Worm (Caenorhabditis elegans) whole organism, late embryonic: Measurements from ENCODE around the gene fbxc-26.

Experiments used
- C08G9.2 ChIP-seq: sonication (generic microtip); optimal IDR thresholded peaks from 2 replicates; lab custom pipeline; 2016; ENCODE audit warnings: mild to moderate bottlenecking, missing genetic modification characterization, moderate library complexity, missing compliant biosample characterization
- K02D7.2 ChIP-seq: sonication (generic microtip); optimal IDR thresholded peaks from 2 replicates; lab custom pipeline; 2017; ENCODE audit warnings: mild to moderate bottlenecking, missing genetic modification characterization, missing compliant biosample characterization
- T23F11.4 ChIP-seq: fragments of 200-800 bp; sonication (Bioruptor generic); optimal IDR thresholded peaks from 2 replicates; lab custom pipeline; 2018; ENCODE audit warnings: mild to moderate bottlenecking, missing genetic modification characterization, missing compliant biosample characterization
- ahr-1 ChIP-seq: sonication (generic microtip); optimal IDR thresholded peaks from 2 replicates; lab custom pipeline; 2016; ENCODE audit warnings: missing genetic modification characterization, missing compliant biosample characterization
- ceh-18 ChIP-seq: sonication (generic microtip); optimal IDR thresholded peaks from 2 replicates; lab custom pipeline; 2016; ENCODE audit warnings: missing genetic modification characterization, missing compliant biosample characterization
- ceh-19 ChIP-seq: fragments of 200-800 bp; sonication (Bioruptor generic); optimal IDR thresholded peaks from 2 replicates; lab custom pipeline; 2018; ENCODE audit warnings: mild to moderate bottlenecking, missing genetic modification characterization, missing compliant biosample characterization
- ceh-22 ChIP-seq: sonication (generic microtip); optimal IDR thresholded peaks from 2 replicates; lab custom pipeline; 2017; ENCODE audit warnings: missing biosample characterization, missing genetic modification characterization
- ceh-24 ChIP-seq: sonication (generic microtip); optimal IDR thresholded peaks from 2 replicates; lab custom pipeline; 2016; ENCODE audit warnings: mild to moderate bottlenecking, missing genetic modification characterization, missing compliant biosample characterization
- ceh-30 ChIP-seq: fragments of 150-350 bp; optimal IDR thresholded peaks from 2 replicates; lab custom pipeline; 2014; ENCODE audit warnings: missing biosample characterization, missing genetic modification characterization
- ceh-31 ChIP-seq: sonication (generic microtip); optimal IDR thresholded peaks from 2 replicates; lab custom pipeline; 2016; ENCODE audit warnings: missing genetic modification characterization, missing compliant biosample characterization
- ceh-34 ChIP-seq: sonication (generic microtip); optimal IDR thresholded peaks from 2 replicates; lab custom pipeline; 2016; ENCODE audit warnings: mild to moderate bottlenecking, missing genetic modification characterization, missing compliant biosample characterization
- ceh-45 ChIP-seq: fragments of 200-800 bp; sonication (Bioruptor generic); IDR thresholded peaks from 2 replicates; pipeline ENCODE4 v1.3.6; 2022; ENCODE audit warnings: missing genetic modification reagents, missing genetic modification characterization, missing compliant biosample characterization
- ceh-6 ChIP-seq: fragments of 200-800 bp; sonication (Bioruptor generic); optimal IDR thresholded peaks from 2 replicates; lab custom pipeline; 2018; ENCODE audit warnings: mild to moderate bottlenecking, missing genetic modification characterization, missing compliant biosample characterization
- ceh-9 ChIP-seq: sonication (generic microtip); optimal IDR thresholded peaks from 2 replicates; lab custom pipeline; 2016; ENCODE audit warnings: mild to moderate bottlenecking, missing genetic modification characterization, inconsistent platforms, missing compliant biosample characterization
- che-1 ChIP-seq: sonication (generic microtip); optimal IDR thresholded peaks from 2 replicates; lab custom pipeline; 2016; ENCODE audit warnings: mild to moderate bottlenecking, missing genetic modification characterization, missing compliant biosample characterization
- dmd-4 ChIP-seq: sonication (generic microtip); optimal IDR thresholded peaks from 2 replicates; lab custom pipeline; 2016; ENCODE audit warnings: borderline replicate concordance, missing genetic modification characterization, missing compliant biosample characterization
- dve-1 ChIP-seq: sonication (generic microtip); optimal IDR thresholded peaks from 2 replicates; lab custom pipeline; 2017; ENCODE audit warnings: antibody characterized with exemption, mild to moderate bottlenecking, missing genetic modification characterization, missing compliant biosample characterization
- elt-2 ChIP-seq: sonication (generic microtip); optimal IDR thresholded peaks from 2 replicates; lab custom pipeline; 2016; ENCODE audit warnings: missing genetic modification reagents, missing genetic modification characterization, missing compliant biosample characterization
- elt-4 ChIP-seq: sonication (generic microtip); optimal IDR thresholded peaks from 2 replicates; lab custom pipeline; 2016; ENCODE audit warnings: missing genetic modification characterization, missing compliant biosample characterization
- ets-4 ChIP-seq: sonication (generic microtip); optimal IDR thresholded peaks from 2 replicates; lab custom pipeline; 2016; ENCODE audit warnings: missing genetic modification characterization, missing compliant biosample characterization
- fkh-6 ChIP-seq: sonication (generic microtip); optimal IDR thresholded peaks from 2 replicates; lab custom pipeline; 2016; ENCODE audit warnings: missing genetic modification characterization, missing compliant biosample characterization
- gmeb-2 ChIP-seq: sonication (generic microtip); optimal IDR thresholded peaks from 2 replicates; lab custom pipeline; 2016; ENCODE audit warnings: missing genetic modification characterization, inconsistent platforms, missing compliant biosample characterization
- hlh-30 ChIP-seq: sonication (generic microtip); optimal IDR thresholded peaks from 2 replicates; lab custom pipeline; 2017; ENCODE audit warnings: antibody characterized with exemption, missing genetic modification characterization, missing compliant biosample characterization; ENCODE audit not compliant: insufficient read depth
- lim-6 ChIP-seq: sonication (generic microtip); optimal IDR thresholded peaks from 2 replicates; lab custom pipeline; 2016; ENCODE audit warnings: missing genetic modification characterization, missing compliant biosample characterization
- mec-3 ChIP-seq: sonication (generic microtip); optimal IDR thresholded peaks from 2 replicates; lab custom pipeline; 2016; ENCODE audit warnings: borderline replicate concordance, missing genetic modification characterization, missing compliant biosample characterization
- nfya-1 ChIP-seq: sonication (generic microtip); optimal IDR thresholded peaks from 2 replicates; lab custom pipeline; 2017; ENCODE audit warnings: missing genetic modification characterization, mild to moderate bottlenecking, missing compliant biosample characterization, antibody characterized with exemption, moderate library complexity
- nhr-11 ChIP-seq: fragments of 150-350 bp; optimal IDR thresholded peaks from 2 replicates; lab custom pipeline; 2014; ENCODE audit warnings: missing biosample characterization, missing genetic modification characterization
- npax-4 ChIP-seq: sonication (generic microtip); optimal IDR thresholded peaks from 2 replicates; lab custom pipeline; 2016; ENCODE audit warnings: missing genetic modification characterization, missing compliant biosample characterization
- odd-2 ChIP-seq: sonication (generic microtip); optimal IDR thresholded peaks from 2 replicates; lab custom pipeline; 2017; ENCODE audit warnings: antibody characterized with exemption, mild to moderate bottlenecking, missing genetic modification characterization, missing compliant biosample characterization
- pat-9 ChIP-seq: fragments of 200-800 bp; sonication (Bioruptor generic); optimal IDR thresholded peaks from 2 replicates; lab custom pipeline; 2018; ENCODE audit warnings: mild to moderate bottlenecking, missing genetic modification characterization, moderate library complexity, missing compliant biosample characterization
- pax-1 ChIP-seq: fragments of 150-350 bp; optimal IDR thresholded peaks from 2 replicates; lab custom pipeline; 2014; ENCODE audit warnings: missing biosample characterization, missing genetic modification characterization
- pha-2 ChIP-seq: sonication (generic microtip); optimal IDR thresholded peaks from 2 replicates; lab custom pipeline; 2017; ENCODE audit warnings: mild to moderate bottlenecking, missing genetic modification characterization, missing compliant biosample characterization
- pha-4 ChIP-seq: fragments of 150-350 bp; optimal IDR thresholded peaks from 2 replicates; lab custom pipeline; 2018; ENCODE audit warnings: missing biosample characterization, missing genetic modification reagents, missing genetic modification characterization
- sdc-2 ChIP-seq: sonication (generic microtip); optimal IDR thresholded peaks from 2 replicates; lab custom pipeline; 2016; ENCODE audit warnings: missing genotype, missing genetic modification characterization, missing compliant biosample characterization
- tbx-2 ChIP-seq: sonication (generic microtip); optimal IDR thresholded peaks from 2 replicates; lab custom pipeline; 2016; ENCODE audit warnings: missing genetic modification characterization, missing compliant biosample characterization
- tbx-7 ChIP-seq: sonication (generic microtip); optimal IDR thresholded peaks from 2 replicates; lab custom pipeline; 2016; ENCODE audit warnings: missing genotype, missing genetic modification characterization, missing compliant biosample characterization
- unc-42 ChIP-seq: sonication (generic microtip); optimal IDR thresholded peaks from 2 replicates; lab custom pipeline; 2016; ENCODE audit warnings: missing genotype, missing genetic modification characterization, missing compliant biosample characterization
- unc-55 ChIP-seq: sonication (generic microtip); optimal IDR thresholded peaks from 2 replicates; lab custom pipeline; 2017; ENCODE audit warnings: missing biosample characterization, missing genetic modification reagents, missing genetic modification characterization
- unc-86 ChIP-seq: sonication (generic microtip); optimal IDR thresholded peaks from 2 replicates; lab custom pipeline; 2016; ENCODE audit warnings: missing genetic modification characterization, missing compliant biosample characterization
- ztf-16 ChIP-seq: sonication (generic microtip); optimal IDR thresholded peaks from 2 replicates; lab custom pipeline; 2017; ENCODE audit warnings: missing genetic modification characterization, missing compliant biosample characterization

fbxc-26 gene

ce11 chrII:1670985-1671384 lies 23.4 kb downstream of the fbxc-26 start:
- no peak for TF ChIP-seq dmd-4 (tag; lab: Kevin White, UChicago)
- no peak for TF ChIP-seq pax-1
- no peak for TF ChIP-seq che-1 (tag; lab: Kevin White, UChicago)
- TF ChIP-seq ceh-24 (tag; lab: Kevin White, UChicago) = no peak
- no peak for TF ChIP-seq sdc-2 (tag; lab: Kevin White, UChicago)
- no peak for TF ChIP-seq ceh-9
- no peak for TF ChIP-seq ceh-6 (GFP tag; lab: Kevin White, UChicago)
- no peak for TF ChIP-seq elt-4 (tag; lab: Kevin White, UChicago)
- TF ChIP-seq ztf-16 (tag; lab: Kevin White, UChicago) = no peak
- no peak for TF ChIP-seq elt-2 (tag; lab: Kevin White, UChicago)
- no peak for TF ChIP-seq npax-4
- no peak for TF ChIP-seq nfya-1 (tag; lab: Kevin White, UChicago)
- no peak for TF ChIP-seq fkh-6 (tag; lab: Kevin White, UChicago)
- TF ChIP-seq pha-2 (tag; lab: Kevin White, UChicago) = no peak
- no peak for TF ChIP-seq ceh-31
- TF ChIP-seq pha-4 = no peak
- TF ChIP-seq, all 69 proteins: peak for 0

- no peak for TF ChIP-seq ceh-9
- TF ChIP-seq K02D7.2 (tag; lab: Kevin White, UChicago) = no peak
- TF ChIP-seq unc-55 (GFP tag; lab: Kevin White, UChicago) = no peak
- TF ChIP-seq ceh-34 (tag; lab: Kevin White, UChicago) = no peak
- TF ChIP-seq lim-6 = no peak
- no peak for TF ChIP-seq hlh-30 (tag; lab: Kevin White, UChicago)
- TF ChIP-seq ztf-16 (tag; lab: Kevin White, UChicago) = no peak
- TF ChIP-seq ceh-24 (tag; lab: Kevin White, UChicago) = no peak
- no peak for TF ChIP-seq T23F11.4 (GFP tag; lab: Kevin White, UChicago)
- no peak for TF ChIP-seq ceh-45 (GFP tag; lab: Robert Waterston, UW)
These were observed 24.1 kb downstream of the fbxc-26 start, which contains the start of gene nhx-6 for ce11 chrII:1670260-1670879. Gene nhx-6 (plus strand): TSS chrII:1670829.

ce11 chrII:1668913-1669312 lies 25.5 kb downstream of the fbxc-26 start, which contains the start of gene srw-97:
Gene srw-97 (minus strand): TSS chrII:1669013.
- TF ChIP-seq ceh-9 (no peak), ceh-18 (tag; lab: Kevin White, UChicago) (no peak), unc-55 (GFP tag; lab: Kevin White, UChicago) (no peak), ahr-1 (no peak), ceh-19 (no peak), odd-2 (tag; lab: Kevin White, UChicago) (no peak), dve-1 (tag; lab: Kevin White, UChicago) (no peak), K02D7.2 (tag; lab: Kevin White, UChicago) (no peak), ceh-6 (GFP tag; lab: Kevin White, UChicago) (no peak)

ce11 chrII:1666025-1666424 lies 28.4 kb downstream of the fbxc-26 start, which contains the start of gene srlf-29:
Gene srlf-29 (plus strand): TSS chrII:1666325.
- no peak for TF ChIP-seq ceh-22 (tag; lab: Kevin White, UChicago)
- no peak for TF ChIP-seq gmeb-2
- TF ChIP-seq ets-4 (tag; lab: Kevin White, UChicago) = no peak
- TF ChIP-seq pat-9 (tag; lab: Kevin White, UChicago) = no peak
- TF ChIP-seq unc-86 (tag; lab: Kevin White, UChicago) = no peak
- no peak for TF ChIP-seq ztf-16 (tag; lab: Kevin White, UChicago)
- TF ChIP-seq unc-42 = no peak
- no peak for TF ChIP-seq ceh-30 (tag; lab: Kevin White, UChicago)
- TF ChIP-seq tbx-2 = no peak
- TF ChIP-seq nhr-11 (tag; lab: Kevin White, UChicago) = no peak
- no peak for TF ChIP-seq hlh-30 (tag; lab: Kevin White, UChicago)
- no peak for TF ChIP-seq C08G9.2 (tag; lab: Kevin White, UChicago)
- TF ChIP-seq mec-3 (tag; lab: Kevin White, UChicago) = no peak
- no peak for TF ChIP-seq tbx-7 (tag; lab: Kevin White, UChicago)
- TF ChIP-seq che-1 (tag; lab: Kevin White, UChicago) = no peak
